Fruit fly (Drosophila melanogaster): ENCODE measurements around the gene att-ORFB.

The att-ORFB gene

DNA sequence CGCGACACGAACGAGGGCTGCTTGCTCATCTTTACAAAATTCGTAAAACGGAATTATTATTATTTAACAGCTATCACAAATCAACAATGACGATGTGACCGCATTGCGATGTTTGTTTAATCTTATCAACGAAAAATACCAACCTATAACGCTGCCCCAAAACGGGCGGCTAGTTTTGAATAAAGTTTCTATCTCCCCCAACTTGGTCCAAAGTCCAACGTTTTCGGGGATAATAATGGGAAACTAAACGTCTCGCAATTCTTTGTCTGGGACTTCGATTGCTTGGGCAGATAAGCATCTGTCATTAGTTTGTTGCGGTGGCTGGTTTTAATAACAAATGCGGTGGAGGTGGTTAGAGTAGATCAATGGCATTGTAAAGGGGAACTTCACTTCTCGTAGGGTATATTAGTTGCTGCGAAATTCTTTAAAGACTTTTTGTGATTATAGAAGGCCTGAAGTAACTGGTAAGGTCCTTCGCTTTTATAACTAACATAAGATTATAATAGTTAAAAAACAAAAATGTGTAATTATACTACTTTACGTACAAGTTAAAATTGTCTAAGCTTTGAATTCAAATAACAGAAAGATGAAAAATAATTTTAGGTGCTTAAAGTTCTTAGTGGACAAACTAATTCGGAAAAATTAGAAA is 5.9 kb upstream of the att-ORFB start, which contains the start of gene CG15922 (continued):
- TF ChIP-seq CG10669 (GFP tag; optimal IDR thresholded peaks at IDR 0.05): peak; percentile 11
- TF ChIP-seq achi (GFP tag; optimal IDR thresholded peaks at IDR 0.05): no peak
- TF ChIP-seq CG11902 (GFP tag; optimal IDR thresholded peaks at IDR 0.05): no peak
- no peak for TF ChIP-seq Sox102F (GFP tag; optimal IDR thresholded peaks at IDR 0.05)
- no peak for TF ChIP-seq CG8319 (GFP tag; optimal IDR thresholded peaks at IDR 0.05)
- no peak for TF ChIP-seq dsx (GFP tag; optimal IDR thresholded peaks at IDR 0.05; ENCODE audit: poor library complexity, severe bottlenecking)
- no peak for TF ChIP-seq CG16779 (tag; optimal IDR thresholded peaks at IDR 0.05)
- peak; percentile 7 for TF ChIP-seq Hr39 (GFP tag; optimal IDR thresholded peaks at IDR 0.05)
- no peak for TF ChIP-seq Sox15 (GFP tag; optimal IDR thresholded peaks at IDR 0.05)
- no peak for TF ChIP-seq Hr38 (GFP tag; optimal IDR thresholded peaks at IDR 0.05)
- TF ChIP-seq CG3032 (tag; optimal IDR thresholded peaks at IDR 0.05): no peak
- no peak for TF ChIP-seq CG31627 (GFP tag; optimal IDR thresholded peaks at IDR 0.05)
- no peak for TF ChIP-seq spab (GFP tag; optimal IDR thresholded peaks at IDR 0.05)
- TF ChIP-seq OdsH (GFP tag; optimal IDR thresholded peaks at IDR 0.05): peak; percentile 38
- TF ChIP-seq CG34406 (GFP tag; optimal IDR thresholded peaks at IDR 0.05): no peak
- no peak for TF ChIP-seq lz (GFP tag; optimal IDR thresholded peaks at IDR 0.05)
- TF ChIP-seq CG8632 (GFP tag; optimal IDR thresholded peaks at IDR 0.05): no peak
- TF ChIP-seq Eip93F (GFP tag; optimal IDR thresholded peaks at IDR 0.05): no peak
- TF ChIP-seq Hr4 (GFP tag; optimal IDR thresholded peaks at IDR 0.05): peak; percentile 36
- no peak for TF ChIP-seq Sox14 (GFP tag; optimal IDR thresholded peaks at IDR 0.05)
- TF ChIP-seq svp (GFP tag): peak; percentile 21
- no peak for TF ChIP-seq fd59A (GFP tag; optimal IDR thresholded peaks at IDR 0.05)
- 0 out of 2 replicates have a peak, but pooled peaks have one; percentile 28 for TF ChIP-seq CG15336 (GFP tag; IDR thresholded peaks at IDR 0.05)
- TF ChIP-seq net (GFP tag; optimal IDR thresholded peaks at IDR 0.05): peak; percentile 44
- peak in 1 of 2 experiments; percentile 49 for TF ChIP-seq salr (GFP tag; optimal IDR thresholded peaks at IDR 0.05)
- TF ChIP-seq CG6808 (GFP tag; optimal IDR thresholded peaks at IDR 0.05): peak; percentile 49
- TF ChIP-seq acj6 (GFP tag; optimal IDR thresholded peaks at IDR 0.05): no peak
- no peak for TF ChIP-seq Ets96B (tag; optimal IDR thresholded peaks at IDR 0.05)
- TF ChIP-seq CG9139 (GFP tag; optimal IDR thresholded peaks at IDR 0.05): peak; percentile 57
- TF ChIP-seq pdm3 (GFP tag; optimal IDR thresholded peaks at IDR 0.05): peak; percentile 13
- TF ChIP-seq Gug (GFP tag; IDR thresholded peaks at IDR 0.05): no peak

DNA sequence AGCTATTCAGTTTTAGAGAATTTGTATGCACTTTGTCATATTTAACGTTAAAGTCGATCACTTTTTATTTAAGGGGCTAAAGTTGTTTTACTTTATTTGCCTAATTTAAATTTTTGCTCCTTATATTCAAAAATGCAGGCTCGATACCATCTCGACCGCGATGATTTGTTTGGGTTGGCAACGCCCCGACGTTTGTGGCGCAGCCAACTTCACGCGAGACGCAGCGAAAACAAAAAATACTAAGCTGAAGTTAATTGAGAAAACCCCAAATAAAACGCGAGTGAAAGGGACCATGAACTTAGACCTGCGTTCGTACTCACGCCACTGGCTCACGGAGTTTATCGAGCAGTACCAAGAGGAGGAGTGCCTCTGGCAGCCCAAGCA is 3.9 kb upstream of the att-ORFB start:
- no peak for TF ChIP-seq dsx (GFP tag; optimal IDR thresholded peaks at IDR 0.05; ENCODE audit: poor library complexity, severe bottlenecking)
- TF ChIP-seq esn (GFP tag; optimal IDR thresholded peaks at IDR 0.05): peak; percentile 10
- no peak for TF ChIP-seq topi (GFP tag; optimal IDR thresholded peaks at IDR 0.05)
- no peak for TF ChIP-seq CG3032 (tag; optimal IDR thresholded peaks at IDR 0.05)
- TF ChIP-seq OdsH (GFP tag; optimal IDR thresholded peaks at IDR 0.05): no peak
- TF ChIP-seq Met (GFP tag; optimal IDR thresholded peaks at IDR 0.05): peak; percentile 6
- TF ChIP-seq pdm3 (GFP tag; optimal IDR thresholded peaks at IDR 0.05): no peak
- TF ChIP-seq dac (GFP tag; optimal IDR thresholded peaks at IDR 0.05): no peak
- peak; percentile 9 for TF ChIP-seq CG10631 (GFP tag; optimal IDR thresholded peaks at IDR 0.05)
- TF ChIP-seq net (GFP tag; optimal IDR thresholded peaks at IDR 0.05): no peak
- TF ChIP-seq Smox (GFP tag; optimal IDR thresholded peaks at IDR 0.05): no peak
- TF ChIP-seq salr (GFP tag; optimal IDR thresholded peaks at IDR 0.05): peak in 1 of 2 experiments; percentile 3
- no peak for TF ChIP-seq cyc (GFP tag; optimal IDR thresholded peaks at IDR 0.05)
- no peak for TF ChIP-seq Ets21C (GFP tag; optimal IDR thresholded peaks at IDR 0.05)
- no peak for TF ChIP-seq CG16779 (tag; optimal IDR thresholded peaks at IDR 0.05)
- TF ChIP-seq Sox15 (GFP tag; optimal IDR thresholded peaks at IDR 0.05): no peak
- no peak for TF ChIP-seq CG34406 (GFP tag; optimal IDR thresholded peaks at IDR 0.05)
- TF ChIP-seq CG32006 (GFP tag; optimal IDR thresholded peaks at IDR 0.05): no peak
- TF ChIP-seq Eip93F (GFP tag; optimal IDR thresholded peaks at IDR 0.05): no peak
- TF ChIP-seq spab (GFP tag; optimal IDR thresholded peaks at IDR 0.05): no peak
- no peak for TF ChIP-seq Eip78C (GFP tag)
- TF ChIP-seq svp (GFP tag): peak; percentile 71
- TF ChIP-seq acj6 (GFP tag; optimal IDR thresholded peaks at IDR 0.05): no peak
- no peak for TF ChIP-seq CG8319 (GFP tag; optimal IDR thresholded peaks at IDR 0.05)

Measured in whole organism, prepupa.